Worm (Caenorhabditis elegans) whole organism, L2 larva: Measurements from ENCODE around the gene frpr-17.

ENCODE experiments used
- C34F6.9 ChIP-seq: fragments of 150-350 bp; optimal IDR thresholded peaks from 2 replicates; lab custom pipeline; 2014; ENCODE audit warnings: missing biosample characterization, missing genetic modification characterization
- F13H6.1 ChIP-seq: sonication (generic microtip); optimal IDR thresholded peaks from 2 replicates; lab custom pipeline; 2016; ENCODE audit warnings: missing genetic modification characterization, missing compliant biosample characterization
- R02D3.7 ChIP-seq: fragments of 150-350 bp; optimal IDR thresholded peaks from 2 replicates; lab custom pipeline; 2014; ENCODE audit warnings: missing biosample characterization, missing genetic modification characterization
- ZK546.5 ChIP-seq: sonication (generic microtip); optimal IDR thresholded peaks from 2 replicates; lab custom pipeline; 2017; ENCODE audit warnings: missing biosample characterization, missing genetic modification characterization
- alr-1 ChIP-seq: fragments of 150-350 bp; optimal IDR thresholded peaks from 2 replicates; lab custom pipeline; 2014; ENCODE audit warnings: missing biosample characterization, missing genetic modification characterization
- ama-1 ChIP-seq: fragments of 150-350 bp; optimal IDR thresholded peaks from 2 replicates; lab custom pipeline; 2018; ENCODE audit warnings: inconsistent platforms
- blmp-1 ChIP-seq: sonication (generic microtip); optimal IDR thresholded peaks from 2 replicates; lab custom pipeline; 2017; ENCODE audit warnings: missing genetic modification characterization, mild to moderate bottlenecking, missing compliant biosample characterization, antibody characterized with exemption, moderate library complexity; ENCODE audit not compliant: insufficient read depth
- ceh-16 ChIP-seq: fragments of 150-350 bp; optimal IDR thresholded peaks from 2 replicates; lab custom pipeline; 2014; ENCODE audit warnings: missing biosample characterization, missing genetic modification characterization
- ceh-82 ChIP-seq: fragments of 150-350 bp; optimal IDR thresholded peaks from 2 replicates; lab custom pipeline; 2014; ENCODE audit warnings: missing biosample characterization, missing genetic modification characterization
- crh-2 ChIP-seq: sonication (generic microtip); optimal IDR thresholded peaks from 2 replicates; lab custom pipeline; 2017; ENCODE audit warnings: missing biosample characterization, missing genetic modification characterization
- dmd-4 ChIP-seq: sonication (generic microtip); optimal IDR thresholded peaks from 2 replicates; lab custom pipeline; 2017; ENCODE audit warnings: missing biosample characterization, missing genetic modification characterization
- elt-1 ChIP-seq: fragments of 150-350 bp; optimal IDR thresholded peaks from 2 replicates; lab custom pipeline; 2014; ENCODE audit warnings: missing biosample characterization, missing genetic modification characterization
- elt-3 ChIP-seq: sonication (generic microtip); optimal IDR thresholded peaks from 2 replicates; lab custom pipeline; 2017; ENCODE audit warnings: missing biosample characterization, missing genetic modification characterization
- fos-1 ChIP-seq: fragments of 150-350 bp; optimal IDR thresholded peaks from 2 replicates; lab custom pipeline; 2014; ENCODE audit warnings: missing biosample characterization, missing genetic modification characterization
- gmeb-1 ChIP-seq: fragments of 150-350 bp; optimal IDR thresholded peaks from 2 replicates; lab custom pipeline; 2014; ENCODE audit warnings: missing biosample characterization, missing genetic modification characterization
- lin-11 ChIP-seq: fragments of 150-350 bp; sonication (generic microtip); optimal IDR thresholded peaks from 2 replicates; lab custom pipeline; 2014; ENCODE audit warnings: missing biosample characterization, missing genetic modification characterization, inconsistent platforms, mixed read lengths
- lin-13 ChIP-seq: fragments of 150-350 bp; optimal IDR thresholded peaks from 2 replicates; lab custom pipeline; 2014; ENCODE audit warnings: missing biosample characterization, missing genetic modification reagents, missing genetic modification characterization
- lsy-2 ChIP-seq, 2 experiments: fragments of 150-350 bp in 1 of 2; sonication (generic microtip) in 1 of 2; optimal IDR thresholded peaks; 2 replicates each; lab custom pipeline; 2014 to 2017; ENCODE audit warnings: missing biosample characterization in 2 of 2, missing genetic modification characterization in 2 of 2
- mab-5 ChIP-seq: fragments of 150-350 bp; optimal IDR thresholded peaks from 2 replicates; lab custom pipeline; 2014; ENCODE audit warnings: missing biosample characterization, missing genetic modification characterization
- mbf-1 ChIP-seq: sonication (generic microtip); optimal IDR thresholded peaks from 2 replicates; lab custom pipeline; 2017; ENCODE audit warnings: missing biosample characterization, missing genetic modification characterization
- nhr-129 ChIP-seq: fragments of 150-350 bp; optimal IDR thresholded peaks from 2 replicates; lab custom pipeline; 2014; ENCODE audit warnings: missing biosample characterization, missing genetic modification characterization
- nhr-21 ChIP-seq: fragments of 150-350 bp; optimal IDR thresholded peaks from 2 replicates; lab custom pipeline; 2014; ENCODE audit warnings: missing biosample characterization, missing genetic modification characterization
- nhr-23 ChIP-seq: fragments of 150-350 bp; optimal IDR thresholded peaks from 2 replicates; lab custom pipeline; 2014; ENCODE audit warnings: missing biosample characterization, missing genetic modification reagents, missing genetic modification characterization
- nhr-237 ChIP-seq: fragments of 150-350 bp; optimal IDR thresholded peaks from 2 replicates; lab custom pipeline; 2014; ENCODE audit warnings: missing biosample characterization, missing genetic modification characterization
- nhr-25 ChIP-seq: fragments of 150-350 bp; sonication (generic microtip); optimal IDR thresholded peaks from 3 replicates; lab custom pipeline; 2014; ENCODE audit warnings: missing biosample characterization, missing genetic modification characterization
- nhr-6 ChIP-seq: fragments of 150-350 bp; optimal IDR thresholded peaks from 2 replicates; lab custom pipeline; 2014; ENCODE audit warnings: missing biosample characterization, missing genetic modification characterization
- nhr-77 ChIP-seq: fragments of 150-350 bp; optimal IDR thresholded peaks from 2 replicates; lab custom pipeline; 2014; ENCODE audit warnings: missing biosample characterization, missing genetic modification characterization
- peb-1 ChIP-seq: fragments of 150-350 bp; optimal IDR thresholded peaks from 2 replicates; lab custom pipeline; 2014; ENCODE audit warnings: missing biosample characterization, missing genetic modification characterization
- sem-4 ChIP-seq: fragments of 150-350 bp; optimal IDR thresholded peaks from 2 replicates; lab custom pipeline; 2014; ENCODE audit warnings: missing biosample characterization, missing genetic modification reagents, missing genetic modification characterization
- skn-1 ChIP-seq: sonication (generic microtip); optimal IDR thresholded peaks from 2 replicates; lab custom pipeline; 2017; ENCODE audit warnings: missing biosample characterization, missing genetic modification characterization
- sma-3 ChIP-seq: sonication (generic microtip); optimal IDR thresholded peaks from 2 replicates; lab custom pipeline; 2016; ENCODE audit warnings: missing genetic modification reagents, missing genetic modification characterization, missing compliant biosample characterization
- sma-9 ChIP-seq, 2 experiments: fragments of 150-350 bp in 1 of 2; sonication (generic microtip) in 1 of 2; optimal IDR thresholded peaks; 2 replicates each; lab custom pipeline; 2014 to 2016; ENCODE audit warnings: missing genetic modification characterization in 2 of 2, mild to moderate bottlenecking in 1 of 2, missing biosample characterization in 1 of 2, missing compliant biosample characterization in 1 of 2, missing genetic modification reagents in 1 of 2, moderate library complexity in 1 of 2
- snpc-4 ChIP-seq: fragments of 150-350 bp; optimal IDR thresholded peaks from 2 replicates; lab custom pipeline; 2014; ENCODE audit warnings: missing biosample characterization, missing genetic modification characterization
- unc-39 ChIP-seq: fragments of 150-350 bp; optimal IDR thresholded peaks from 2 replicates; lab custom pipeline; 2014; ENCODE audit warnings: missing biosample characterization, missing genetic modification characterization
- unc-55 ChIP-seq: fragments of 150-350 bp; sonication (generic microtip); optimal IDR thresholded peaks from 3 replicates; lab custom pipeline; 2014; ENCODE audit warnings: missing biosample characterization, missing genetic modification reagents, missing genetic modification characterization
- unc-62 ChIP-seq: fragments of 150-350 bp; optimal IDR thresholded peaks from 2 replicates; lab custom pipeline; 2014; ENCODE audit warnings: missing biosample characterization, missing genetic modification reagents, missing genetic modification characterization
- zag-1 ChIP-seq: fragments of 150-350 bp; optimal IDR thresholded peaks from 2 replicates; lab custom pipeline; 2014; ENCODE audit warnings: missing biosample characterization, missing genetic modification characterization
- ztf-1 ChIP-seq: fragments of 200-800 bp; sonication (Bioruptor generic); conservative IDR thresholded peaks from 2 replicates; pipeline ENCODE4 v1.3.6; 2022; ENCODE audit warnings: missing genetic modification characterization, missing compliant biosample characterization

Gene frpr-17

ce11 chrX:14423105-14423504, 17.2 kb downstream of the frpr-17 start, which contains the start of gene fipr-3:
fipr-3 (plus strand) TSS chrX:14423405.
- TF ChIP-seq ceh-82 (tag; lab: Kevin White, UChicago) (no peak), nhr-25 (tag; lab: Kevin White, UChicago) (no peak), ama-1 (lab: Kevin White, UChicago) (no peak), zag-1 (tag; lab: Kevin White, UChicago) (no peak), elt-3 (no peak), skn-1 (tag; lab: Kevin White, UChicago) (no peak), peb-1 (tag; lab: Kevin White, UChicago) (no peak), sma-3 (GFP tag; lab: Kevin White, UChicago) (no peak), alr-1 (tag; lab: Kevin White, UChicago) (no peak), sma-9 (GFP tag; optimal IDR thresholded peaks at IDR 0.05; lab: Kevin White, UChicago) (no peak), sma-9 (tag; optimal IDR thresholded peaks at IDR 0.05; lab: Kevin White, UChicago) (no peak), lsy-2 (tag; optimal IDR thresholded peaks at IDR 0.05; lab: Kevin White, UChicago) (no peak), lin-11 (tag; lab: Kevin White, UChicago) (no peak), fos-1 (tag; lab: Kevin White, UChicago) (no peak), R02D3.7 (tag; lab: Kevin White, UChicago) (no peak), nhr-23 (tag; lab: Kevin White, UChicago) (no peak), F13H6.1 (tag; lab: Kevin White, UChicago) (no peak), nhr-129 (tag; lab: Kevin White, UChicago) (no peak), mbf-1 (tag; lab: Kevin White, UChicago) (no peak), blmp-1 (no peak)

- no peak for TF ChIP-seq nhr-21 (tag; lab: Kevin White, UChicago)
- no peak for TF ChIP-seq crh-2
- no peak for TF ChIP-seq elt-3
- no peak for TF ChIP-seq sma-9 (GFP tag; optimal IDR thresholded peaks at IDR 0.05; lab: Kevin White, UChicago)
- TF ChIP-seq sma-9 (tag; optimal IDR thresholded peaks at IDR 0.05; lab: Kevin White, UChicago) = no peak
- TF ChIP-seq peb-1 (tag; lab: Kevin White, UChicago) = no peak
- no peak for TF ChIP-seq lin-13 (GFP tag; lab: Kevin White, UChicago)
- no peak for TF ChIP-seq nhr-6 (tag; lab: Kevin White, UChicago)
- no peak for TF ChIP-seq ceh-82 (tag; lab: Kevin White, UChicago)
- TF ChIP-seq skn-1 (tag; lab: Kevin White, UChicago) = no peak
- no peak for TF ChIP-seq ama-1 (lab: Kevin White, UChicago)
- no peak for TF ChIP-seq gmeb-1
- no peak for TF ChIP-seq fos-1 (tag; lab: Kevin White, UChicago)
- TF ChIP-seq nhr-237 (tag; lab: Kevin White, UChicago) = no peak
- TF ChIP-seq unc-55 = no peak
- no peak for TF ChIP-seq elt-1 (tag; lab: Kevin White, UChicago)
Measured at ce11 chrX:14424186-14424585, 18.3 kb downstream of the frpr-17 start.

- TF ChIP-seq dmd-4 (tag; lab: Kevin White, UChicago) (no peak), skn-1 (tag; lab: Kevin White, UChicago) (no peak), C34F6.9 (tag; lab: Kevin White, UChicago) (no peak), lsy-2 (tag; optimal IDR thresholded peaks at IDR 0.05; lab: Kevin White, UChicago) (no peak), nhr-6 (tag; lab: Kevin White, UChicago) (no peak), nhr-77 (no peak), ZK546.5 (tag; lab: Kevin White, UChicago) (no peak), ceh-16 (tag; lab: Kevin White, UChicago) (no peak), lin-11 (tag; lab: Kevin White, UChicago) (no peak), nhr-237 (tag; lab: Kevin White, UChicago) (no peak), gmeb-1 (no peak), nhr-25 (tag; lab: Kevin White, UChicago) (no peak)
Measured at ce11 chrX:14424673-14425072, 18.8 kb downstream of the frpr-17 start, which contains the start of gene F23D12.11. F23D12.11 (minus strand) TSS chrX:14424751.

DNA sequence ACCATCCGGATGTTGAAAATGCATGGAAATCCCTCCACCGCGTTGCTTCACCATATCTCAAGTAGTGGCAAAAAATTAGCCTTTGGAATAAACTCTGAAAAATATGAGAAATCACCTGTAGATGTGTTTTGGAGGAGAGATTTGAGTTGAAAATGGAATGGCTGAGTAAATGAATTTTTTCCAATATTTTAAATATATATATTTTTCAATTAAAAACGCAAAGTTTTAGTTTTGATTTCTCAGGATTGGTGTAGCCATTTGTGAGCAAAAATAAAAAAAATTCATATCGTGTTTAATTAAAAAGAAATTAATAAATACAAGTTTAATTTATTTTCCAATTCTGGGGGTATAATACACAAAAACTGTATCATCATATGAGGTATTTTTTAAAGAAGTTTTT, 22.1 kb downstream of the frpr-17 start, which contains the start of gene F23D12.1:
TSS of gene F23D12.1 (minus strand) at position 101 of the 400 bp plus-strand sequence.
- TF ChIP-seq lin-11 (tag; lab: Kevin White, UChicago) (no peak), fos-1 (tag; lab: Kevin White, UChicago) (no peak), sma-9 (GFP tag; optimal IDR thresholded peaks at IDR 0.05; lab: Kevin White, UChicago) (no peak), sma-9 (tag; optimal IDR thresholded peaks at IDR 0.05; lab: Kevin White, UChicago) (no peak), ztf-1 (no peak), nhr-21 (tag; lab: Kevin White, UChicago) (no peak), unc-39 (tag; lab: Kevin White, UChicago) (no peak), unc-62 (GFP tag; lab: Kevin White, UChicago) (no peak), mab-5 (tag; lab: Kevin White, UChicago) (no peak), dmd-4 (tag; lab: Kevin White, UChicago) (no peak), nhr-25 (tag; lab: Kevin White, UChicago) (no peak), snpc-4 (tag; lab: Kevin White, UChicago) (no peak), sem-4 (tag; lab: Kevin White, UChicago) (no peak), elt-3 (no peak), sma-3 (GFP tag; lab: Kevin White, UChicago) (no peak)
